Worm (Caenorhabditis elegans) whole organism, L4/young adult: ENCODE data around the gene cam-1.
A peak's percentile ranks its signal among the peaks of the same experiment; 100 is the strongest.

Experiments used
- W03F9.2 ChIP-seq: fragments of 150-350 bp; optimal IDR thresholded peaks from 2 replicates; lab custom pipeline; 2014; ENCODE audit warnings: missing biosample characterization, missing genetic modification characterization
- dao-5 ChIP-seq: sonication (generic microtip); optimal IDR thresholded peaks from 2 replicates; lab custom pipeline; 2016; ENCODE audit warnings: missing genotype, missing genetic modification characterization, moderate library complexity, missing compliant biosample characterization
- him-1 ChIP-seq: sonication (generic microtip); optimal IDR thresholded peaks from 2 replicates; lab custom pipeline; 2016; ENCODE audit warnings: missing genotype, missing genetic modification reagents, missing genetic modification characterization, missing compliant biosample characterization

cam-1 gene

ce11 chrII:9305575-9305974 is 4.5 kb downstream of the cam-1 start:
- no peak for TF ChIP-seq W03F9.2 (tag; lab: Kevin White, UChicago)

ce11 chrII:9304849-9305248 is 5.3 kb downstream of the cam-1 start:
- TF ChIP-seq him-1 (tag; lab: Kevin White, UChicago) (no peak), W03F9.2 (tag; lab: Kevin White, UChicago) (no peak), dao-5 (tag; lab: Kevin White, UChicago) (no peak)

- TF ChIP-seq dao-5 (tag; lab: Kevin White, UChicago), result no peak
- TF ChIP-seq W03F9.2 (tag; lab: Kevin White, UChicago), result no peak
- no peak for TF ChIP-seq him-1 (tag; lab: Kevin White, UChicago)
Observed at ce11 chrII:9303545-9303944, 6.6 kb downstream of the cam-1 start.

DNA sequence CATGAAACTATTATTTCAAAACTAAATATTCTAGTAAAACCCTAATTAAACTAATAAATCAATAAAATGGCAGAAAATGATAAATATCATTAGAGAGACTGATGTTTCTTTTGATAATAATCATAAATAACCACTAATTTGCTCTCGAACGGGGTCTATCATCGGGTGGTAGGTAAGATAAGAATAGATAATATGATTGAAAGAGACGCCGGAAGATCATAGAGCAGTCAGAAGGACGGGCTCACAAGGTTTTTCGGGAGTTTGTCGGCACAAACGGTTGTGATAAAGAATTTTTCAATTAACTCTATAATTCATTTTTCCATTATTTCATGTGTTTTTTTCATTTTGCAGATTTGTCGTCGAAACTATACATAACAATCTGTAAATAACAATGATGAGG is 9.0 kb downstream of the cam-1 start:
- TF ChIP-seq W03F9.2 (tag; lab: Kevin White, UChicago) (no peak), him-1 (tag; lab: Kevin White, UChicago) (no peak), dao-5 (tag; lab: Kevin White, UChicago) (no peak)

- TF ChIP-seq him-1 (tag; lab: Kevin White, UChicago), result no peak
- no peak for TF ChIP-seq W03F9.2 (tag; lab: Kevin White, UChicago)
- TF ChIP-seq dao-5 (tag; lab: Kevin White, UChicago), result no peak
Observed at ce11 chrII:9299679-9300078, 10.4 kb downstream of the cam-1 start.

ce11 chrII:9295678-9296077 is 14.4 kb downstream of the cam-1 start, which contains the start of gene C01G6.9:
TSS of gene C01G6.9 (minus strand) at chrII:9295818.
- TF ChIP-seq W03F9.2 (tag; lab: Kevin White, UChicago), result no peak
- no peak for TF ChIP-seq him-1 (tag; lab: Kevin White, UChicago)
- no peak for TF ChIP-seq dao-5 (tag; lab: Kevin White, UChicago)

ce11 chrII:9291632-9292031 is 18.5 kb downstream of the cam-1 start, which contains the start of gene acs-7:
TSS of gene acs-7 (plus strand) at chrII:9292017.
- TF ChIP-seq W03F9.2 (tag; lab: Kevin White, UChicago), result no peak
- TF ChIP-seq dao-5 (tag; lab: Kevin White, UChicago), result no peak
- TF ChIP-seq him-1 (tag; lab: Kevin White, UChicago), result no peak

DNA sequence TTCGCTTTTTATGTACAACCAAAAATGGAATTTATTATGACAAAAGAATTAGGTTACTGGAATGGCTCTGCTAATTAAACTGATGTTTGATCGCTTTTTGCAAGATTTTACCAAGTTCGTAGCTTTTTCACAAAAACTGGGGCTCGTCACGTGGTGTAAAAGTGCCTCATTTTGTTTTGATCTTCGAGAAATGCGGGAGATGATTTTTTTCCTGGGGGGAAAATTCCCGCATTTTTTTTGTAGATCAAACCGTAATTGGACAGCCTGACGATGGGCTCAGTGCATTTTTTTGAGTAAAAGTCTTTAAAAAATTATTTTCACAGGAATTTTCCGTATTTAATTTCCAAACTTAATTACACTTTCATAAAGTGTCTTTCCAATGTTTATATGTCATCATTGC is 21.0 kb downstream of the cam-1 start:
- TF ChIP-seq him-1 (tag; lab: Kevin White, UChicago) (no peak), dao-5 (tag; lab: Kevin White, UChicago) (no peak), W03F9.2 (tag; lab: Kevin White, UChicago) (no peak)

DNA sequence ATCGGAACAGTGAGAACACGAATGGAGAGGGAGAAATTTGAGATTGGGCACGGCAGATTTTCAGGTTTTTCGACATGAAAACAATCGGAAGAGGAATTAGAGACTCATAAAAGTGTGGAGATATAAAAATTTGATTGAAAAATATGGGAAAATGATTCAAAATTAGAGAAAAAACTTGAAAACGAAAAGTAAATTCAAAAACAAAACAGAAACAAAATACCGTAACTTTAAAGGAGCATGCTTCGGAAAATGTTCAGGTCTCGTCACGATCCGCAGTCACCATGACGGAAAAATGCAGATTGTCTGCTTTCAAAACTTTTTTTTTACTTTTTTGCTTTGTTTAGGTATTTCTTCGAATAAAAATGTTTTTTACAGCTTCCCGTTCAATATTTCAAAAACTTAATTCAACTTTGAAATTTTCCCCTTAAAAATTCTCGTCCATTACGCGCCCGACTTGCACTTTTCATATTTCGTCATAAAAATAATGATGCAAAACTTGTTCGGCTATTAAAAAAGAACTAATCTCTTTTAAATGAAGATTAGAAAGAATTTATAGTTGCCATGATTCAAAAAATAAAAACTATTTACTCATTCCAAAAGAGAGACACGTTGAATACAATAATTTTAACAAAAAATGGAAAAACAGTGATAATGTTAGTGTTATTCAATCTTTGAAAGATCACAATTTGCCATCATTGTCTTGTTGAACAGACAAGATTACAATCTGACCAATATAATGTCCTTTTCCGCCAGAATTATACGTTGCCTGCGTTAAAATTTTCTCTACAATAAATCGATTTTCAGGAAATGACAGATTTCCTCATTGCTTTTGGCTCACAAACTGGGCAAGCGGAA is 24.7 kb downstream of the cam-1 start, which contains the start of gene mtrr-1:
mtrr-1 (plus strand) TSS at position 805 of the 855 bp plus-strand sequence.
- TF ChIP-seq W03F9.2 (tag; lab: Kevin White, UChicago), result peak; percentile 25
- no peak for TF ChIP-seq dao-5 (tag; lab: Kevin White, UChicago)

DNA sequence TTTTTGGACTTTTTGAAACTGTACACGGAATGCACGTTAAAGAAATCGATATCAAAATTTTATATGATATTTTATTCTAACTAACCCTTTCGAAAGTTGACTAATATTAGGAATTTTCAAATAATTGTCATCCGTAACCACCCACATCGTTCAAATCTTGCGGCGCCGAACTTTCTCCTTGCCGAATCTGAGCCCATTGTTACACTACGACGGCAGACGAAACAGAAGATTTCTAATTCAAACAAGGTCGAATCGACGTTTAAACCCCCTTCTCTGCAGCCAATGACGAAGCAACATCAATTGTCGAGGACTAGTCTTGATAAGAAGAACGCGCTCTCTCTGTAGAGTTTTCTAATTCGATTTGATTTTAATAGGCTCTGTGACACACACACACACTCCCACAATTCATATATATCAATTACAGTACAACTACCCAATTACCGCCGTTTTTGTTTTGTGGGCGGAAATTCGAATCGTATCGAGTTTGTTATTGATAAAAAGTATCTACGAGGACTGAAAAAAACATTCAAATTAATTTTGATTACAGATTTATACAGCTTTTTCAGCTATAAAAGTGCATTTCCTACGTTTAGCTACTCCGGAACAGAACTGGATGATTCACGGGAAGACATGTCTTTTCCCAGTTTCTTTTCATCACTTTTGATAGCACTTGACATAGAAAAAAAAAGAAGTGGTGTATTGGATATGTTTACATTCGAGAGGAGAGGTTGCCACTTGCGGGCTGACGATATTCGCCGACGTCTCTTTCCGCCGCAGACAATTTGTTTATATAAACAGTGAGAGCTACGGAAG is 25.5 kb downstream of the cam-1 start:
- TF ChIP-seq dao-5 (tag; lab: Kevin White, UChicago), result no peak
- TF ChIP-seq him-1 (tag; lab: Kevin White, UChicago), result no peak
- no peak for TF ChIP-seq W03F9.2 (tag; lab: Kevin White, UChicago)

DNA sequence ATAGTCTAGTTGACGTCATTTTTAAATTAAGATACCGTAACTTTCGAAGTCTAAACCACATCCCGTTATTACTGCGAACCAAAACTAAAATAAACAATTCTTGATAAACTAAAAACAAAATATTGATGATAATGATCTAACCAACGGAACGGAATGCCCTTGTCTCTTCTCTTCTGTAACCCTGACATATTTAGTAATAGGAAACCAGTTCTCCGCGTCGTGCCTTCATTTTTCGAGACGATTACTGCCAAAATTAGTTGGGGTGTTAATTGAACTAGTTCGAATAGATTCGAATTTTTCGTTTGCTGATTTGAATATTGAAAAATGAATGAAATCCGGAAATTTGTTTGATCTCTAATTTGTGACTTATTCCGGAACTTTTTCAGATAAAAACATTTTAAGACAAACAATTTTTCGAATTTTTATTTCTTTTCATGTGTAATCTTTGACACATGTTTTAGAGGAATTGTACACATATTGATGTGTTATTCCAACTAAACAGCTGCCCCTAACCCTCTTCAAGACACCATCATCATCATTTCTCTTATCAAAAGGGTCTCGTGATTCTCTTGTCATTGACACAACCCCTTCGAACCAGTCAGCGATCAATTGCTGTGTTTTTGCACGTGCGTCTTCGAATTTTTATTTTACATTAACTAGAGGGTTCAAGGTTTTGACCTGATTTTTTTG is 26.3 kb downstream of the cam-1 start:
- TF ChIP-seq W03F9.2 (tag; lab: Kevin White, UChicago) (peak; percentile 30), dao-5 (tag; lab: Kevin White, UChicago) (no peak)

DNA sequence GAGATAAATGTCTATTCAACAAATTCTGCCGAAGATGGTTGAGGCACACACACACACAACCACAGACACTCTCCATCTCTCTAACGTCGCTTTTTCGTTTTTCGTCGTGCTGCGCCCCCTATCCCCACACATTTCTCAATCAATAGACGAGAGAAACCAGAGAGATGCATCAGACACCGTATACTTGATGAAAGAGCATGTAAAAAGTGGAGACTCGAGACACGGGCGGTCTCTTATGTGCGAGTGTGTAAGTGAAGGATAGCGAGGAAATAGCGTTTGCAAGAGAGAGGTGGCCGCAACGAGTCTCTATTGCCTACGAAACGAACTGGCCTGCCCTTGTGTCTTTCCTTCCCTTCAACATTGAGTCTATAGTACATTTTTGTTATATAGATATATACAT is 27.3 kb downstream of the cam-1 start:
- TF ChIP-seq him-1 (tag; lab: Kevin White, UChicago) (peak; percentile 72), dao-5 (tag; lab: Kevin White, UChicago) (peak; percentile 70), W03F9.2 (tag; lab: Kevin White, UChicago) (peak; percentile 53)

- TF ChIP-seq W03F9.2 (tag; lab: Kevin White, UChicago) (no peak), dao-5 (tag; lab: Kevin White, UChicago) (no peak), him-1 (tag; lab: Kevin White, UChicago) (no peak)
Observed at ce11 chrII:9282065-9282464, 28.0 kb downstream of the cam-1 start.
